Fruit fly (Drosophila melanogaster): ENCODE data around the gene CG5676.
A peak's percentile ranks its signal among the peaks of the same experiment; 100 is the strongest.

CG5676 gene

DNA sequence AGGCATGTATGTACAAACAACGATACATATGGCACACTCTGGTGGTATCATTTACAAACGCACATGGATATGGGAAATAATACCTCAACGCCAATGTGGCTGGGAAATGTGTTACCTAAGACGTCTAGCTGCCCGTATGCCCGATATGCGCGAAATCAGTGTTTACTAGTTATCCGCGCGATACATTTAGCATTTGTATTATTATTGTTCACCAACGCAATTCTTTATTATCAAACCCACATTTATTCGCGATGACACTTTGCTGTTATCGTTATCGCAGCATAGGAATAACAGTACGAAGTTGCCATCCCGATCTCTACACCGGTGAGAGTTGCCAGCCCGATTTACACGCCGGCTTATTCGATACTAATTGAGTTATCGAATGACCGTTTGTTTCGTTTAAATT lies 8.9 kb downstream of the CG5676 start, which contains the start of gene chico (continued):
- TF ChIP-seq CG15696 (tag; optimal IDR thresholded peaks at IDR 0.05) (no peak), ERR (GFP tag; optimal IDR thresholded peaks at IDR 0.05) (no peak), Mes4 (GFP tag; optimal IDR thresholded peaks at IDR 0.05) (no peak), CG14014 (GFP tag; IDR thresholded peaks at IDR 0.05) (no peak), lilli (GFP tag; optimal IDR thresholded peaks at IDR 0.05) (peak; percentile 38), az2 (GFP tag; optimal IDR thresholded peaks at IDR 0.05) (no peak), D19B (GFP tag; optimal IDR thresholded peaks at IDR 0.05) (no peak), cas (GFP tag; IDR thresholded peaks at IDR 0.05) (no peak), CG16863 (GFP tag; optimal IDR thresholded peaks at IDR 0.05) (no peak), Oli (tag; optimal IDR thresholded peaks at IDR 0.05) (no peak), CG2889 (GFP tag; IDR thresholded peaks at IDR 0.05) (no peak), CG4617 (GFP tag; optimal IDR thresholded peaks at IDR 0.05; ENCODE audit: borderline replicate concordance) (peak; percentile 63), CG18262 (tag; optimal IDR thresholded peaks at IDR 0.05) (no peak), CG10431 (GFP tag; optimal IDR thresholded peaks at IDR 0.05) (no peak), Elba2 (GFP tag; optimal IDR thresholded peaks at IDR 0.05) (no peak), tup (GFP tag; optimal IDR thresholded peaks at IDR 0.05) (no peak), pan (optimal IDR thresholded peaks at IDR 0.05) (no peak), pan (GFP tag; optimal IDR thresholded peaks at IDR 0.05 in 1 of 2, IDR thresholded peaks at IDR 0.05 in 1 of 2) (no peak), CG11398 (GFP tag; optimal IDR thresholded peaks at IDR 0.05) (no peak), CG13123 (GFP tag; optimal IDR thresholded peaks at IDR 0.05) (no peak), Xbp1 (GFP tag; optimal IDR thresholded peaks at IDR 0.05) (no peak), Meics (GFP tag; optimal IDR thresholded peaks at IDR 0.05) (no peak), nom (GFP tag; optimal IDR thresholded peaks at IDR 0.05) (no peak), CG7372 (GFP tag; IDR thresholded peaks at IDR 0.05) (no peak), CG2116 (GFP tag; optimal IDR thresholded peaks at IDR 0.05) (peak; percentile 68), NK7.1 (GFP tag; optimal IDR thresholded peaks at IDR 0.05) (no peak), wor (GFP tag; IDR thresholded peaks at IDR 0.05) (no peak), NfI (GFP tag; optimal IDR thresholded peaks at IDR 0.05) (no peak), CG10462 (GFP tag; optimal IDR thresholded peaks at IDR 0.05) (no peak), phol (tag; optimal IDR thresholded peaks at IDR 0.05) (peak; percentile 43), CG33213 (GFP tag; optimal IDR thresholded peaks at IDR 0.05) (peak; percentile 48), Bdp1 (GFP tag; optimal IDR thresholded peaks at IDR 0.05) (no peak), CG17612 (GFP tag; IDR thresholded peaks at IDR 0.05) (no peak), ttk (GFP tag; IDR thresholded peaks at IDR 0.05) (no peak), CkIIα-i1 (GFP tag; IDR thresholded peaks at IDR 0.05) (no peak), en (GFP tag; optimal IDR thresholded peaks at IDR 0.05) (no peak), sens (GFP tag) (no peak), CG10565 (GFP tag; optimal IDR thresholded peaks at IDR 0.05) (no peak), dpn (GFP tag; optimal IDR thresholded peaks at IDR 0.05) (no peak), CG7786 (GFP tag; optimal IDR thresholded peaks at IDR 0.05) (no peak), Dref (GFP tag; IDR thresholded peaks at IDR 0.05) (peak; percentile 98), CG5245 (GFP tag; optimal IDR thresholded peaks at IDR 0.05) (no peak), CG1832 (GFP tag; optimal IDR thresholded peaks at IDR 0.05) (no peak), CG6254 (GFP tag; optimal IDR thresholded peaks at IDR 0.05) (no peak), h (optimal IDR thresholded peaks at IDR 0.05) (no peak), CG32532 (GFP tag; IDR thresholded peaks at IDR 0.05) (no peak), tx (GFP tag; optimal IDR thresholded peaks at IDR 0.05) (no peak), TFAM (GFP tag; optimal IDR thresholded peaks at IDR 0.05) (no peak), Dip3 (GFP tag; optimal IDR thresholded peaks at IDR 0.05) (no peak), ems (GFP tag; optimal IDR thresholded peaks at IDR 0.05) (no peak), B-H1 (GFP tag; IDR thresholded peaks at IDR 0.05) (no peak), jumu (GFP tag; optimal IDR thresholded peaks at IDR 0.05) (no peak), ewg (GFP tag; optimal IDR thresholded peaks at IDR 0.05) (no peak), emc (GFP tag; optimal IDR thresholded peaks at IDR 0.05) (no peak)

All from whole organism, embryonic.